Worm (Caenorhabditis elegans) whole organism, L1 larva: ENCODE results near the gene Y75B12B.11.

Experiments used
- ama-1 ChIP-seq: fragments of 150-350 bp; optimal IDR thresholded peaks from 2 replicates; lab custom pipeline; 2014
- grh-1 ChIP-seq: fragments of 200-800 bp; sonication (Bioruptor generic); IDR thresholded peaks from 2 replicates; pipeline ENCODE4 v1.3.6; 2022; ENCODE audit warnings: missing genetic modification reagents, missing genetic modification characterization, missing compliant biosample characterization
- irx-1 ChIP-seq: sonication (generic microtip); optimal IDR thresholded peaks from 2 replicates; lab custom pipeline; 2016; ENCODE audit warnings: missing genetic modification characterization, missing compliant biosample characterization
- lir-3 ChIP-seq: sonication (generic microtip); optimal IDR thresholded peaks from 2 replicates; lab custom pipeline; 2016; ENCODE audit warnings: mild to moderate bottlenecking, missing genetic modification characterization, moderate library complexity, missing compliant biosample characterization; ENCODE audit not compliant: poor library complexity
- mep-1 ChIP-seq: fragments of 150-350 bp; optimal IDR thresholded peaks from 2 replicates; lab custom pipeline; 2014; ENCODE audit warnings: missing biosample characterization, missing genetic modification characterization
- nhr-71 ChIP-seq: sonication (generic microtip); optimal IDR thresholded peaks from 2 replicates; lab custom pipeline; 2016; ENCODE audit warnings: mild to moderate bottlenecking, missing genetic modification characterization, moderate library complexity, missing compliant biosample characterization
- nhr-85 ChIP-seq: sonication (generic microtip); peaks from one replicate; lab custom pipeline; 2016; ENCODE audit warnings: missing genetic modification characterization, inconsistent platforms, missing compliant biosample characterization
- skn-1 ChIP-seq: fragments of 150-350 bp; optimal IDR thresholded peaks from 2 replicates; lab custom pipeline; 2014; ENCODE audit warnings: missing biosample characterization, missing genetic modification characterization
- zag-1 ChIP-seq: fragments of 150-350 bp; optimal IDR thresholded peaks from 2 replicates; lab custom pipeline; 2014; ENCODE audit warnings: missing biosample characterization, missing genetic modification characterization

- TF ChIP-seq skn-1 (tag; lab: Kevin White, UChicago) (no peak), irx-1 (tag; lab: Kevin White, UChicago) (no peak), nhr-85 (tag; lab: Kevin White, UChicago) (no peak), ama-1 (lab: Kevin White, UChicago) (no peak), nhr-71 (tag; lab: Kevin White, UChicago) (no peak), mep-1 (tag; lab: Kevin White, UChicago) (no peak), lir-3 (tag; lab: Kevin White, UChicago) (no peak), grh-1 (no peak), zag-1 (tag; lab: Kevin White, UChicago) (no peak)
Observed at ce11 chrV:15235661-15236060, 44.6 kb downstream of the Y75B12B.11 start, which contains the start of gene nhr-164.
